Fruit fly (Drosophila melanogaster): ENCODE data around the gene Tango4.

Gene Tango4

dm6 chrX:11993279-11993678 is 27.6 kb upstream of the Tango4 start:
- TF ChIP-seq nom (GFP tag; optimal IDR thresholded peaks at IDR 0.05) = no peak
- TF ChIP-seq CrebB (tag; optimal IDR thresholded peaks at IDR 0.05) = no peak
- no peak for TF ChIP-seq Rfx (GFP tag; IDR thresholded peaks at IDR 0.05)
- TF ChIP-seq CG6854 (GFP tag; optimal IDR thresholded peaks at IDR 0.05) = no peak
- TF ChIP-seq pros (GFP tag; optimal IDR thresholded peaks at IDR 0.05) = no peak
- no peak for TF ChIP-seq ro (GFP tag; IDR thresholded peaks at IDR 0.05)
- no peak for TF ChIP-seq CG11560 (tag; IDR thresholded peaks at IDR 0.05)
- peak; percentile 64 for TF ChIP-seq Ets97D (GFP tag; optimal IDR thresholded peaks at IDR 0.05)
- no peak for TF ChIP-seq CG9727 (GFP tag; optimal IDR thresholded peaks at IDR 0.05)
- no peak for TF ChIP-seq CG1233 (GFP tag; optimal IDR thresholded peaks at IDR 0.05)
- no peak for TF ChIP-seq disco-r (GFP tag; optimal IDR thresholded peaks at IDR 0.05)
- no peak for TF ChIP-seq cad (GFP tag; optimal IDR thresholded peaks at IDR 0.05)
- no peak for TF ChIP-seq wdn (GFP tag; IDR thresholded peaks at IDR 0.05)
- TF ChIP-seq CG2116 (GFP tag; optimal IDR thresholded peaks at IDR 0.05) = peak; percentile 68
- TF ChIP-seq CG34224 (GFP tag; IDR thresholded peaks at IDR 0.05; ENCODE audit: partially characterized antibody) = no peak
- no peak for TF ChIP-seq CG13624 (GFP tag; optimal IDR thresholded peaks at IDR 0.05)
- no peak for TF ChIP-seq ssp (GFP tag; IDR thresholded peaks at IDR 0.05)
- no peak for TF ChIP-seq gfzf (GFP tag; optimal IDR thresholded peaks at IDR 0.05)
- TF ChIP-seq CG17568 (GFP tag; optimal IDR thresholded peaks at IDR 0.05) = no peak
- TF ChIP-seq CG15514 (GFP tag; optimal IDR thresholded peaks at IDR 0.05) = peak; percentile 67
- no peak for TF ChIP-seq crol (GFP tag; IDR thresholded peaks at IDR 0.05)
- no peak for TF ChIP-seq CG14667 (GFP tag; IDR thresholded peaks at IDR 0.05)
- TF ChIP-seq CG31365 (tag; optimal IDR thresholded peaks at IDR 0.05) = no peak
- TF ChIP-seq Xbp1 (GFP tag; optimal IDR thresholded peaks at IDR 0.05) = no peak
- no peak for TF ChIP-seq CG4617 (GFP tag; optimal IDR thresholded peaks at IDR 0.05; ENCODE audit: borderline replicate concordance)
- no peak for TF ChIP-seq CG17802 (tag; optimal IDR thresholded peaks at IDR 0.05)
- TF ChIP-seq jing (GFP tag; optimal IDR thresholded peaks at IDR 0.05) = no peak
- TF ChIP-seq cg (GFP tag; optimal IDR thresholded peaks at IDR 0.05) = no peak
- peak; percentile 0 for TF ChIP-seq Med (GFP tag)
- no peak for TF ChIP-seq so (GFP tag; IDR thresholded peaks at IDR 0.05)
- TF ChIP-seq CG7963 (GFP tag; IDR thresholded peaks at IDR 0.05; ENCODE audit: partially characterized antibody) = no peak
- TF ChIP-seq Nf-YA (GFP tag; IDR thresholded peaks at IDR 0.05) = no peak
- TF ChIP-seq Dip3 (GFP tag; optimal IDR thresholded peaks at IDR 0.05) = no peak
- peak; percentile 25 for TF ChIP-seq BEAF-32 (GFP tag; optimal IDR thresholded peaks at IDR 0.05)
- TF ChIP-seq CG4820 (GFP tag; optimal IDR thresholded peaks at IDR 0.05) = no peak
- no peak for TF ChIP-seq knrl (GFP tag; IDR thresholded peaks at IDR 0.05; ENCODE audit: partially characterized antibody)
- no peak for TF ChIP-seq CG31224 (GFP tag; IDR thresholded peaks at IDR 0.05)
- TF ChIP-seq stwl (tag; optimal IDR thresholded peaks at IDR 0.05) = peak; percentile 95
- no peak for TF ChIP-seq sisA (GFP tag; IDR thresholded peaks at IDR 0.05)
- no peak for TF ChIP-seq Scr (GFP tag; IDR thresholded peaks at IDR 0.05; ENCODE audit: partially characterized antibody)
- no peak for TF ChIP-seq org-1 (GFP tag; optimal IDR thresholded peaks at IDR 0.05)
- TF ChIP-seq gsb-n (tag; optimal IDR thresholded peaks at IDR 0.05) = no peak
- no peak for TF ChIP-seq CG7372 (GFP tag; IDR thresholded peaks at IDR 0.05)
- no peak for TF ChIP-seq dati (GFP tag; IDR thresholded peaks at IDR 0.05)
- TF ChIP-seq Taf1 (GFP tag; IDR thresholded peaks at IDR 0.05) = no peak
- TF ChIP-seq CG12219 (GFP tag; optimal IDR thresholded peaks at IDR 0.05) = no peak
- TF ChIP-seq C15 (GFP tag; IDR thresholded peaks at IDR 0.05) = no peak
- TF ChIP-seq phol (tag; optimal IDR thresholded peaks at IDR 0.05) = peak; percentile 14
- no peak for TF ChIP-seq toy (GFP tag; IDR thresholded peaks at IDR 0.05)
- peak; percentile 13; the same call in 1 of the 2 replicates for TF ChIP-seq CG2129 (GFP tag; IDR thresholded peaks at IDR 0.05; ENCODE audit: partially characterized antibody)
- no peak for TF ChIP-seq CG2678 (tag; optimal IDR thresholded peaks at IDR 0.05)
- no peak for TF ChIP-seq CG30020 (tag; optimal IDR thresholded peaks at IDR 0.05)

Data from whole organism, embryonic.